Worm (Caenorhabditis elegans) whole organism, L3 larva: ENCODE results near the gene T27E4.5.

Source experiments
- R02D3.7 ChIP-seq: fragments of 150-350 bp; optimal IDR thresholded peaks from 2 replicates; lab custom pipeline; 2014; ENCODE audit warnings: missing biosample characterization, missing genetic modification characterization
- aly-2 ChIP-seq: fragments of 150-350 bp; optimal IDR thresholded peaks from 2 replicates; lab custom pipeline; 2014; ENCODE audit warnings: missing biosample characterization, missing genetic modification characterization
- ama-1 ChIP-seq: fragments of 150-350 bp; optimal IDR thresholded peaks from 2 replicates; lab custom pipeline; 2018
- ceh-16 ChIP-seq: sonication (generic microtip); optimal IDR thresholded peaks from 2 replicates; lab custom pipeline; 2017; ENCODE audit warnings: missing biosample characterization, missing genetic modification characterization
- ceh-28 ChIP-seq: fragments of 150-350 bp; optimal IDR thresholded peaks from 2 replicates; lab custom pipeline; 2014; ENCODE audit warnings: missing biosample characterization, missing genetic modification reagents, missing genetic modification characterization
- ceh-82 ChIP-seq: fragments of 150-350 bp; optimal IDR thresholded peaks from 2 replicates; lab custom pipeline; 2014; ENCODE audit warnings: missing biosample characterization, missing genetic modification characterization
- ceh-9 ChIP-seq: sonication (generic microtip); optimal IDR thresholded peaks from 2 replicates; lab custom pipeline; 2018; ENCODE audit warnings: missing biosample characterization, missing genetic modification characterization
- daf-12 ChIP-seq: fragments of 150-350 bp; optimal IDR thresholded peaks from 2 replicates; lab custom pipeline; 2014; ENCODE audit warnings: missing biosample characterization, missing genetic modification reagents, missing genetic modification characterization
- egl-27 ChIP-seq: sonication (generic microtip); optimal IDR thresholded peaks from 4 replicates; lab custom pipeline; 2017; ENCODE audit warnings: missing biosample characterization, missing genetic modification reagents, missing genetic modification characterization
- egl-5 ChIP-seq: fragments of 150-350 bp; optimal IDR thresholded peaks from 2 replicates; lab custom pipeline; 2017; ENCODE audit warnings: missing biosample characterization, missing genetic modification reagents, missing genetic modification characterization, inconsistent platforms
- elt-2 ChIP-seq: sonication (generic microtip); optimal IDR thresholded peaks from 2 replicates; lab custom pipeline; 2016; ENCODE audit warnings: missing genetic modification reagents, mild to moderate bottlenecking, missing genetic modification characterization, missing compliant biosample characterization
- elt-3 ChIP-seq, 3 experiments: fragments of 150-350 bp in 1 of 3; sonication (generic microtip) in 2 of 3; optimal IDR thresholded peaks; 2 replicates in 2 of 3; 4 replicates in 1 of 3; lab custom pipeline; 2014 to 2017; ENCODE audit warnings: missing biosample characterization in 3 of 3, missing genetic modification characterization in 3 of 3
- eor-1 ChIP-seq, 2 experiments: fragments of 150-350 bp; optimal IDR thresholded peaks; 2 replicates each; lab custom pipeline; 2014 to 2018; ENCODE audit warnings: missing biosample characterization in 2 of 2, missing genetic modification characterization in 2 of 2
- fkh-10 ChIP-seq: sonication (generic microtip); optimal IDR thresholded peaks from 2 replicates; lab custom pipeline; 2017; ENCODE audit warnings: missing biosample characterization, missing genetic modification reagents, missing genetic modification characterization
- fos-1 ChIP-seq: fragments of 150-350 bp; optimal IDR thresholded peaks from 2 replicates; lab custom pipeline; 2014; ENCODE audit warnings: missing biosample characterization, missing genetic modification characterization
- hmg-11 ChIP-seq: sonication (generic microtip); optimal IDR thresholded peaks from 2 replicates; lab custom pipeline; 2016; ENCODE audit warnings: missing genetic modification characterization, missing compliant biosample characterization
- lin-15B ChIP-seq: fragments of 150-350 bp; optimal IDR thresholded peaks from 2 replicates; lab custom pipeline; 2014; ENCODE audit warnings: missing biosample characterization, missing genetic modification characterization
- lin-39 ChIP-seq: fragments of 150-350 bp; optimal IDR thresholded peaks from 2 replicates; lab custom pipeline; 2018; ENCODE audit warnings: missing biosample characterization, missing genetic modification reagents, missing genetic modification characterization
- lsy-12 ChIP-seq: sonication (generic microtip); optimal IDR thresholded peaks from 2 replicates; lab custom pipeline; 2016; ENCODE audit warnings: mild to moderate bottlenecking, missing genetic modification characterization, missing compliant biosample characterization
- mdl-1 ChIP-seq: fragments of 150-350 bp; optimal IDR thresholded peaks from 2 replicates; lab custom pipeline; 2014; ENCODE audit warnings: missing biosample characterization, missing genetic modification characterization
- mml-1 ChIP-seq: fragments of 150-350 bp; sonication (generic microtip); optimal IDR thresholded peaks from 3 replicates; lab custom pipeline; 2014; ENCODE audit warnings: missing biosample characterization, missing genetic modification characterization
- nfya-1 ChIP-seq: sonication (generic microtip); optimal IDR thresholded peaks from 2 replicates; lab custom pipeline; 2017; ENCODE audit warnings: missing genetic modification characterization, mild to moderate bottlenecking, missing compliant biosample characterization, antibody characterized with exemption, moderate library complexity; ENCODE audit not compliant: insufficient read depth
- nhr-11 ChIP-seq: fragments of 150-350 bp; optimal IDR thresholded peaks from 2 replicates; lab custom pipeline; 2014; ENCODE audit warnings: missing biosample characterization, missing genetic modification characterization
- nhr-12 ChIP-seq: fragments of 150-350 bp; optimal IDR thresholded peaks from 2 replicates; lab custom pipeline; 2014; ENCODE audit warnings: missing biosample characterization, missing genetic modification characterization
- nhr-23 ChIP-seq: fragments of 150-350 bp; optimal IDR thresholded peaks from 2 replicates; lab custom pipeline; 2014; ENCODE audit warnings: missing biosample characterization, missing genetic modification reagents, missing genetic modification characterization
- nhr-237 ChIP-seq: fragments of 150-350 bp; optimal IDR thresholded peaks from 2 replicates; lab custom pipeline; 2014; ENCODE audit warnings: missing biosample characterization, missing genetic modification characterization
- nhr-25 ChIP-seq: sonication (generic microtip); optimal IDR thresholded peaks from 2 replicates; lab custom pipeline; 2017; ENCODE audit warnings: missing biosample characterization, missing genetic modification characterization
- nhr-28 ChIP-seq: fragments of 150-350 bp; optimal IDR thresholded peaks from 2 replicates; lab custom pipeline; 2014; ENCODE audit warnings: missing biosample characterization, missing genetic modification characterization
- nhr-67 ChIP-seq: fragments of 150-350 bp; optimal IDR thresholded peaks from 2 replicates; lab custom pipeline; 2014; ENCODE audit warnings: missing biosample characterization, missing genetic modification characterization
- nhr-76 ChIP-seq: fragments of 150-350 bp; sonication (generic microtip); optimal IDR thresholded peaks from 5 replicates; lab custom pipeline; 2014; ENCODE audit warnings: missing biosample characterization, missing genetic modification characterization
- pha-4 ChIP-seq: fragments of 150-350 bp; optimal IDR thresholded peaks from 2 replicates; lab custom pipeline; 2014; ENCODE audit warnings: missing biosample characterization, missing genetic modification reagents, missing genetic modification characterization
- pqm-1 ChIP-seq: fragments of 150-350 bp; optimal IDR thresholded peaks from 2 replicates; lab custom pipeline; 2017; ENCODE audit warnings: missing biosample characterization, missing genetic modification characterization, inconsistent platforms
- sea-2 ChIP-seq: fragments of 150-350 bp; sonication (generic microtip); optimal IDR thresholded peaks from 4 replicates; lab custom pipeline; 2014; ENCODE audit warnings: missing biosample characterization, missing genetic modification reagents, missing genetic modification characterization
- skn-1 ChIP-seq: fragments of 150-350 bp; optimal IDR thresholded peaks from 2 replicates; lab custom pipeline; 2014; ENCODE audit warnings: missing biosample characterization, missing genetic modification characterization
- snpc-4 ChIP-seq: fragments of 150-350 bp; optimal IDR thresholded peaks from 2 replicates; lab custom pipeline; 2014; ENCODE audit warnings: missing biosample characterization, missing genetic modification characterization
- tbx-2 ChIP-seq: sonication (generic microtip); optimal IDR thresholded peaks from 2 replicates; lab custom pipeline; 2016; ENCODE audit warnings: mild to moderate bottlenecking, missing genetic modification characterization, missing compliant biosample characterization
- unc-39 ChIP-seq: sonication (generic microtip); optimal IDR thresholded peaks from 4 replicates; lab custom pipeline; 2017; ENCODE audit warnings: missing biosample characterization, missing genetic modification characterization
- unc-62 ChIP-seq: fragments of 150-350 bp; sonication (generic microtip); optimal IDR thresholded peaks from 4 replicates; lab custom pipeline; 2014; ENCODE audit warnings: missing biosample characterization, missing genetic modification reagents, missing genetic modification characterization
- zag-1 ChIP-seq: fragments of 150-350 bp; optimal IDR thresholded peaks from 2 replicates; lab custom pipeline; 2014; ENCODE audit warnings: missing biosample characterization, missing genetic modification characterization
- ztf-11 ChIP-seq: fragments of 150-350 bp; optimal IDR thresholded peaks from 2 replicates; lab custom pipeline; 2014; ENCODE audit warnings: missing biosample characterization, missing genetic modification characterization
- ztf-4 ChIP-seq: fragments of 150-350 bp; optimal IDR thresholded peaks from 2 replicates; lab custom pipeline; 2014; ENCODE audit warnings: missing biosample characterization, missing genetic modification characterization

T27E4.5 gene

ce11 chrV:9030248-9030647 is 39.3 kb downstream of the T27E4.5 start, which contains the start of gene C25E10.5:
C25E10.5 (plus strand) TSS chrV:9030548.
- TF ChIP-seq ceh-16 (tag; lab: Kevin White, UChicago), result no peak
- TF ChIP-seq lin-39 (tag; lab: Kevin White, UChicago), result no peak
- TF ChIP-seq nfya-1, result no peak
- TF ChIP-seq aly-2, result no peak
- no peak for TF ChIP-seq unc-62 (GFP tag; lab: Kevin White, UChicago)
- no peak for TF ChIP-seq nhr-23 (tag; lab: Kevin White, UChicago)
- no peak for TF ChIP-seq unc-39 (tag; lab: Kevin White, UChicago)
- no peak for TF ChIP-seq nhr-76 (tag; lab: Kevin White, UChicago)
- TF ChIP-seq elt-2 (tag; lab: Kevin White, UChicago), result no peak
- no peak for TF ChIP-seq lin-15B (tag; lab: Kevin White, UChicago)
- TF ChIP-seq nhr-28 (tag; lab: Kevin White, UChicago), result no peak
- no peak for TF ChIP-seq nhr-12 (tag; lab: Kevin White, UChicago)
- no peak for TF ChIP-seq hmg-11 (tag; lab: Kevin White, UChicago)

- TF ChIP-seq daf-12 (tag; lab: Kevin White, UChicago) (no peak), fkh-10 (GFP tag; lab: Kevin White, UChicago) (no peak), unc-39 (tag; lab: Kevin White, UChicago) (no peak), lin-39 (tag; lab: Kevin White, UChicago) (no peak), unc-62 (GFP tag; lab: Kevin White, UChicago) (no peak), nhr-12 (tag; lab: Kevin White, UChicago) (no peak), egl-5 (tag; lab: Kevin White, UChicago) (no peak), ceh-16 (tag; lab: Kevin White, UChicago) (no peak), zag-1 (no peak), nhr-67 (tag; lab: Kevin White, UChicago) (no peak), elt-3 (tag; optimal IDR thresholded peaks at IDR 0.05; lab: Kevin White, UChicago) (no peak), nhr-25 (tag; lab: Kevin White, UChicago) (no peak), nhr-76 (tag; lab: Kevin White, UChicago) (no peak), mml-1 (tag; lab: Kevin White, UChicago) (no peak), fos-1 (tag; lab: Kevin White, UChicago) (no peak), tbx-2 (tag; lab: Kevin White, UChicago) (no peak), snpc-4 (tag; lab: Kevin White, UChicago) (no peak), mdl-1 (tag; lab: Kevin White, UChicago) (no peak)
Measured at ce11 chrV:9024713-9025112, 44.9 kb downstream of the T27E4.5 start, which contains the start of gene bus-1. bus-1 (minus strand) TSS chrV:9024813.

ce11 chrV:9022078-9022477 is 47.5 kb downstream of the T27E4.5 start, which contains the start of gene oac-41:
oac-41 (minus strand) TSS chrV:9022178.
- no peak for TF ChIP-seq snpc-4 (tag; lab: Kevin White, UChicago)
- TF ChIP-seq skn-1 (tag; lab: Kevin White, UChicago), result no peak
- TF ChIP-seq lsy-12 (tag; lab: Kevin White, UChicago), result no peak
- TF ChIP-seq ama-1 (lab: Kevin White, UChicago), result no peak
- no peak for TF ChIP-seq elt-2 (tag; lab: Kevin White, UChicago)
- TF ChIP-seq ceh-82 (tag; lab: Kevin White, UChicago), result no peak
- no peak for TF ChIP-seq ztf-11 (tag; lab: Kevin White, UChicago)
- no peak for TF ChIP-seq tbx-2 (tag; lab: Kevin White, UChicago)
- no peak for TF ChIP-seq mdl-1 (tag; lab: Kevin White, UChicago)

- TF ChIP-seq egl-27 (tag; lab: Kevin White, UChicago), result no peak
- no peak for TF ChIP-seq R02D3.7
- TF ChIP-seq ceh-9 (tag; lab: Kevin White, UChicago), result no peak
- no peak for TF ChIP-seq pqm-1 (tag; lab: Kevin White, UChicago)
- no peak for TF ChIP-seq egl-5 (tag; lab: Kevin White, UChicago)
- no peak for TF ChIP-seq sea-2 (GFP tag; lab: Kevin White, UChicago)
- TF ChIP-seq pha-4 (tag; lab: Kevin White, UChicago), result no peak
- TF ChIP-seq fos-1 (tag; lab: Kevin White, UChicago), result no peak
- TF ChIP-seq nhr-12 (tag; lab: Kevin White, UChicago), result no peak
- no peak for TF ChIP-seq eor-1 (tag; optimal IDR thresholded peaks at IDR 0.05; lab: Kevin White, UChicago)
- TF ChIP-seq nhr-11, result no peak
- no peak for TF ChIP-seq ceh-28 (tag; lab: Kevin White, UChicago)
- no peak for TF ChIP-seq nhr-237 (tag; lab: Kevin White, UChicago)
- no peak for TF ChIP-seq lin-15B (tag; lab: Kevin White, UChicago)
- no peak for TF ChIP-seq nhr-67 (tag; lab: Kevin White, UChicago)
- TF ChIP-seq unc-39 (tag; lab: Kevin White, UChicago), result no peak
- TF ChIP-seq snpc-4 (tag; lab: Kevin White, UChicago), result no peak
- TF ChIP-seq daf-12 (tag; lab: Kevin White, UChicago), result no peak
- TF ChIP-seq ztf-4 (tag; lab: Kevin White, UChicago), result no peak
- TF ChIP-seq, all 47 proteins: peak for 0
Measured at ce11 chrV:9018871-9019270, 50.7 kb downstream of the T27E4.5 start.
